Worm (Caenorhabditis elegans) whole organism, L4 larva: ENCODE results near the gene F10E9.12.

Source experiments
- F10B5.3 ChIP-seq: sonication (generic microtip); optimal IDR thresholded peaks from 2 replicates; lab custom pipeline; 2016; ENCODE audit warnings: mild to moderate bottlenecking, missing genetic modification characterization, missing compliant biosample characterization
- F26F4.8 ChIP-seq: fragments of 200-800 bp; sonication (Bioruptor generic); conservative IDR thresholded peaks from 2 replicates; pipeline ENCODE4 v1.3.6; 2022; ENCODE audit warnings: missing genetic modification characterization, missing compliant biosample characterization
- F37D6.2 ChIP-seq: sonication (generic microtip); optimal IDR thresholded peaks from 2 replicates; lab custom pipeline; 2016; ENCODE audit warnings: mild to moderate bottlenecking, missing genetic modification characterization, missing compliant biosample characterization
- F44E2.7 ChIP-seq: fragments of 200-800 bp; sonication (Bioruptor generic); IDR thresholded peaks from 2 replicates; pipeline ENCODE4 v2.1.2; 2022; ENCODE audit warnings: missing genetic modification characterization, missing compliant biosample characterization
- F49E8.2 ChIP-seq: sonication (generic microtip); optimal IDR thresholded peaks from 2 replicates; lab custom pipeline; 2016; ENCODE audit warnings: missing compliant biosample characterization, mild to moderate bottlenecking, missing genetic modification characterization, borderline replicate concordance
- T20F7.1 ChIP-seq: fragments of 200-800 bp; sonication (Bioruptor generic); optimal IDR thresholded peaks from 2 replicates; lab custom pipeline; 2018; ENCODE audit warnings: mild to moderate bottlenecking, missing genetic modification characterization, missing compliant biosample characterization
- attf-4 ChIP-seq: sonication (generic microtip); optimal IDR thresholded peaks from 3 replicates; lab custom pipeline; 2017; ENCODE audit warnings: missing biosample characterization, missing genetic modification characterization
- ceh-62 ChIP-seq: sonication (generic microtip); optimal IDR thresholded peaks from 2 replicates; lab custom pipeline; 2017; ENCODE audit warnings: missing biosample characterization, missing genetic modification characterization
- cey-2 ChIP-seq: sonication (generic microtip); optimal IDR thresholded peaks from 3 replicates; lab custom pipeline; 2017; ENCODE audit warnings: missing genetic modification characterization, mild to moderate bottlenecking, missing compliant biosample characterization, antibody characterized with exemption, borderline replicate concordance; ENCODE audit not compliant: insufficient read depth
- daf-16 ChIP-seq, 3 experiments: sonication (generic microtip); optimal IDR thresholded peaks; 2 replicates each; lab custom pipeline; 2016 to 2017; ENCODE audit warnings: missing genetic modification characterization in 3 of 3, missing genetic modification reagents in 3 of 3, mild to moderate bottlenecking in 2 of 3, missing compliant biosample characterization in 2 of 3, missing biosample characterization in 1 of 3, moderate library complexity in 1 of 3
- daf-19 ChIP-seq: fragments of 200-800 bp; sonication (Bioruptor generic); conservative IDR thresholded peaks from 2 replicates; pipeline ENCODE4 v1.3.6; 2022; ENCODE audit warnings: missing genetic modification characterization, missing compliant biosample characterization
- dmd-6 ChIP-seq: fragments of 200-800 bp; sonication (Bioruptor generic); IDR thresholded peaks from 2 replicates; pipeline ENCODE4 v1.3.6; 2022; ENCODE audit warnings: missing genetic modification reagents, missing genetic modification characterization, missing compliant biosample characterization
- dmd-8 ChIP-seq: fragments of 200-800 bp; sonication (Bioruptor generic); IDR thresholded peaks from 2 replicates; pipeline ENCODE4 v1.3.6; 2022; ENCODE audit warnings: missing genetic modification characterization, missing compliant biosample characterization
- dve-1 ChIP-seq: sonication (generic microtip); optimal IDR thresholded peaks from 2 replicates; lab custom pipeline; 2017; ENCODE audit warnings: antibody characterized with exemption, mild to moderate bottlenecking, missing genetic modification characterization, missing compliant biosample characterization; ENCODE audit not compliant: insufficient read depth
- egl-43 ChIP-seq: fragments of 200-800 bp; sonication (Bioruptor generic); IDR thresholded peaks from 2 replicates; pipeline ENCODE4 v1.3.6; 2022; ENCODE audit warnings: missing genetic modification reagents, missing genetic modification characterization, missing compliant biosample characterization
- gei-8 ChIP-seq: fragments of 200-800 bp; sonication (Bioruptor generic); optimal IDR thresholded peaks from 2 replicates; lab custom pipeline; 2018; ENCODE audit warnings: mild to moderate bottlenecking, missing genetic modification characterization, missing compliant biosample characterization
- hif-1 ChIP-seq, 2 experiments: sonication (generic microtip); optimal IDR thresholded peaks; 2 replicates each; lab custom pipeline; 2016 to 2017; ENCODE audit warnings: missing compliant biosample characterization in 2 of 2, missing genetic modification characterization in 2 of 2, missing genetic modification reagents in 2 of 2, missing genotype in 2 of 2, mild to moderate bottlenecking in 1 of 2
- jun-1 ChIP-seq: fragments of 150-350 bp; optimal IDR thresholded peaks from 2 replicates; lab custom pipeline; 2014; ENCODE audit warnings: missing biosample characterization, missing genetic modification reagents, missing genetic modification characterization
- lin-15B ChIP-seq: fragments of 150-350 bp; sonication (generic microtip); optimal IDR thresholded peaks from 3 replicates; lab custom pipeline; 2014; ENCODE audit warnings: missing biosample characterization, missing genetic modification characterization
- lin-29 ChIP-seq: fragments of 200-800 bp; sonication (Bioruptor generic); IDR thresholded peaks from 2 replicates; pipeline ENCODE4 v1.3.6; 2022; ENCODE audit warnings: missing genetic modification reagents, missing genetic modification characterization, missing compliant biosample characterization
- lin-38 ChIP-seq: fragments of 200-800 bp; sonication (Bioruptor generic); IDR thresholded peaks from 2 replicates; pipeline ENCODE4 v1.3.6; 2022; ENCODE audit warnings: missing genetic modification reagents, missing genetic modification characterization, missing compliant biosample characterization
- lin-39 ChIP-seq: fragments of 150-350 bp; optimal IDR thresholded peaks from 2 replicates; lab custom pipeline; 2014; ENCODE audit warnings: missing biosample characterization, missing genetic modification reagents, missing genetic modification characterization
- lsy-2 ChIP-seq, 2 experiments: fragments of 150-350 bp in 1 of 2; sonication (generic microtip) in 1 of 2; optimal IDR thresholded peaks; 2 replicates each; lab custom pipeline; 2014 to 2017; ENCODE audit warnings: missing biosample characterization in 2 of 2, missing genetic modification characterization in 2 of 2
- madf-5 ChIP-seq, 2 experiments: fragments of 200-800 bp; sonication (Bioruptor generic); IDR thresholded peaks; 2 replicates each; pipeline ENCODE4 v1.3.6; 2022; ENCODE audit warnings: missing compliant biosample characterization in 2 of 2, missing genetic modification characterization in 2 of 2
- madf-9 ChIP-seq: fragments of 200-800 bp; sonication (Bioruptor generic); conservative IDR thresholded peaks from 2 replicates; pipeline ENCODE4 v1.3.6; 2022; ENCODE audit warnings: missing genetic modification reagents, missing genetic modification characterization, missing compliant biosample characterization
- mdl-1 ChIP-seq, 2 experiments: fragments of 150-350 bp in 1 of 2; sonication (generic microtip) in 1 of 2; optimal IDR thresholded peaks; 2 replicates each; lab custom pipeline; 2014 to 2017; ENCODE audit warnings: missing biosample characterization in 2 of 2, missing genetic modification characterization in 2 of 2
- mep-1 ChIP-seq: fragments of 150-350 bp; sonication (generic microtip); optimal IDR thresholded peaks from 3 replicates; lab custom pipeline; 2014; ENCODE audit warnings: missing biosample characterization, missing genetic modification characterization
- mes-2 ChIP-seq: sonication (generic microtip); optimal IDR thresholded peaks from 2 replicates; lab custom pipeline; 2016; ENCODE audit warnings: missing genotype, mild to moderate bottlenecking, missing genetic modification characterization, missing compliant biosample characterization; ENCODE audit not compliant: poor library complexity, severe bottlenecking
- mxl-3 ChIP-seq: fragments of 200-800 bp; sonication (Bioruptor generic); optimal IDR thresholded peaks from 2 replicates; lab custom pipeline; 2018; ENCODE audit warnings: mild to moderate bottlenecking, missing genetic modification characterization, missing compliant biosample characterization
- nhr-102 ChIP-seq: sonication (generic microtip); optimal IDR thresholded peaks from 2 replicates; lab custom pipeline; 2016; ENCODE audit warnings: mild to moderate bottlenecking, missing genetic modification characterization, moderate library complexity, missing compliant biosample characterization
- nhr-11 ChIP-seq: fragments of 150-350 bp; optimal IDR thresholded peaks from 2 replicates; lab custom pipeline; 2014; ENCODE audit warnings: missing biosample characterization, missing genetic modification characterization
- nhr-111 ChIP-seq: fragments of 200-800 bp; sonication (Bioruptor generic); optimal IDR thresholded peaks from 2 replicates; lab custom pipeline; 2018; ENCODE audit warnings: mild to moderate bottlenecking, missing genetic modification characterization, missing compliant biosample characterization
- nhr-28 ChIP-seq: fragments of 150-350 bp; optimal IDR thresholded peaks from 2 replicates; lab custom pipeline; 2014; ENCODE audit warnings: missing biosample characterization, missing genetic modification characterization
- nhr-41 ChIP-seq: fragments of 200-800 bp; sonication (Bioruptor generic); IDR thresholded peaks from 2 replicates; pipeline ENCODE4 v1.3.6; 2022; ENCODE audit warnings: missing genetic modification reagents, missing genetic modification characterization, missing compliant biosample characterization
- nhr-42 ChIP-seq: fragments of 200-800 bp; sonication (Bioruptor generic); IDR thresholded peaks from 2 replicates; pipeline ENCODE4 v1.3.6; 2022; ENCODE audit warnings: missing genetic modification characterization, missing compliant biosample characterization
- nhr-48 ChIP-seq: sonication (generic microtip); optimal IDR thresholded peaks from 2 replicates; lab custom pipeline; 2016; ENCODE audit warnings: mild to moderate bottlenecking, missing genetic modification characterization, missing compliant biosample characterization
- nhr-76 ChIP-seq: fragments of 150-350 bp; optimal IDR thresholded peaks from 2 replicates; lab custom pipeline; 2014; ENCODE audit warnings: missing biosample characterization, missing genetic modification characterization
- pha-4 ChIP-seq, 2 experiments: fragments of 150-350 bp in 1 of 2; fragments of 200-800 bp in 1 of 2; sonication (Bioruptor generic) in 1 of 2; IDR thresholded peaks in 1 of 2; optimal IDR thresholded peaks in 1 of 2; 2 replicates each; pipeline versions ENCODE4 v1.3.6 to Lab custom; 2014 to 2022; ENCODE audit warnings: missing genetic modification characterization in 2 of 2, missing genetic modification reagents in 2 of 2, missing biosample characterization in 1 of 2, missing compliant biosample characterization in 1 of 2
- snpc-1.2 ChIP-seq: fragments of 200-800 bp; sonication (Bioruptor generic); IDR thresholded peaks from 2 replicates; pipeline ENCODE4 v1.3.6; 2022; ENCODE audit warnings: missing genetic modification reagents, missing genetic modification characterization, missing compliant biosample characterization
- spr-1 ChIP-seq: sonication (generic microtip); optimal IDR thresholded peaks from 2 replicates; lab custom pipeline; 2016; ENCODE audit warnings: mild to moderate bottlenecking, missing genetic modification characterization, missing compliant biosample characterization
- tag-97 ChIP-seq: fragments of 200-800 bp; sonication (Bioruptor generic); IDR thresholded peaks from 2 replicates; pipeline ENCODE4 v1.3.6; 2022; ENCODE audit warnings: missing genetic modification characterization, missing compliant biosample characterization
- zag-1 ChIP-seq: fragments of 150-350 bp; optimal IDR thresholded peaks from 2 replicates; lab custom pipeline; 2014; ENCODE audit warnings: missing biosample characterization, missing genetic modification characterization
- zip-2 ChIP-seq: fragments of 150-350 bp; optimal IDR thresholded peaks from 2 replicates; lab custom pipeline; 2014; ENCODE audit warnings: missing biosample characterization, missing genetic modification characterization
- ztf-11 ChIP-seq: fragments of 150-350 bp; optimal IDR thresholded peaks from 2 replicates; lab custom pipeline; 2014; ENCODE audit warnings: missing biosample characterization, missing genetic modification characterization

F10E9.12 gene

ce11 chrIII:8310239-8311057 lies 13.9 kb upstream of the F10E9.12 start, which contains the start of gene F10E9.3 (continued):
- TF ChIP-seq nhr-11 (no peak), daf-19 (GFP tag; lab: Robert Waterston, UW) (no peak), hif-1 (tag; optimal IDR thresholded peaks at IDR 0.05; lab: Kevin White, UChicago) (no peak), T20F7.1 (peak; percentile 13), lin-38 (GFP tag; lab: Robert Waterston, UW) (no peak), nhr-48 (tag; lab: Kevin White, UChicago) (no peak), nhr-76 (tag; lab: Kevin White, UChicago) (no peak), zip-2 (no peak), dmd-8 (no peak), daf-16 (GFP tag; optimal IDR thresholded peaks at IDR 0.05; lab: Kevin White, UChicago) (no peak), daf-16 (tag; optimal IDR thresholded peaks at IDR 0.05; lab: Kevin White, UChicago) (peak; percentile 12), attf-4 (tag; lab: Kevin White, UChicago) (no peak), lin-39 (tag; lab: Kevin White, UChicago) (no peak), ztf-11 (tag; lab: Kevin White, UChicago) (no peak), lsy-2 (tag; optimal IDR thresholded peaks at IDR 0.05; lab: Kevin White, UChicago) (peak in 1 of 2 experiments; percentile 96), mes-2 (tag; lab: Kevin White, UChicago) (peak; percentile 72), nhr-28 (tag; lab: Kevin White, UChicago) (no peak), madf-5 (GFP tag; IDR thresholded peaks at IDR 0.05; lab: Robert Waterston, UW) (no peak), dve-1 (tag; lab: Kevin White, UChicago) (no peak), madf-9 (no peak), pha-4 (GFP tag; IDR thresholded peaks at IDR 0.05; lab: Robert Waterston, UW) (no peak), pha-4 (tag; optimal IDR thresholded peaks at IDR 0.05; lab: Kevin White, UChicago) (no peak), F44E2.7 (GFP tag; lab: Robert Waterston, UW) (no peak), F49E8.2 (tag; lab: Kevin White, UChicago) (no peak), egl-43 (GFP tag; lab: Robert Waterston, UW) (no peak), spr-1 (tag; lab: Kevin White, UChicago) (no peak), jun-1 (no peak)

DNA sequence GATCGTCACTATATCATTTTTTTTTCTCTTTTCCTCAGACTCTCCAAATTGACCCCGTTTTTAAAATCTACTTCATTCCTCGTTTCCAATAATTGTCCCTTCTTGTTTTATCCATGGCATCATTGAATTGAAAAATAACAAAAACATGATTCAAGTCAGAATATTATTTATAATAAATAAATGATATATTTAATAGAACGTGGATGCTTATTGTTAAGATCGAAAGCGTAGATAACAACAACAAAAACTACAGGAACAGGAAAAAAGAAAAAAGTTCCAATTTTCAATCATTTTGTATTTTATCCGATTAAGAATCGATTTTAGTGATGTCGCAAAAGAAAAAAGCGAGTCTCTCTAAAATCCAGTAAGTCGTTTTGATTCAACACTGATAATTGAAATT lies 11.9 kb upstream of the F10E9.12 start, which contains the start of gene F10E9.2:
Gene F10E9.2, plus strand, starts transcription at position 301 of the 400 bp plus-strand sequence.
- TF ChIP-seq F37D6.2 (tag; lab: Kevin White, UChicago), result no peak
- peak; percentile 2 for TF ChIP-seq mep-1 (tag; lab: Kevin White, UChicago)
- TF ChIP-seq tag-97, result no peak

DNA sequence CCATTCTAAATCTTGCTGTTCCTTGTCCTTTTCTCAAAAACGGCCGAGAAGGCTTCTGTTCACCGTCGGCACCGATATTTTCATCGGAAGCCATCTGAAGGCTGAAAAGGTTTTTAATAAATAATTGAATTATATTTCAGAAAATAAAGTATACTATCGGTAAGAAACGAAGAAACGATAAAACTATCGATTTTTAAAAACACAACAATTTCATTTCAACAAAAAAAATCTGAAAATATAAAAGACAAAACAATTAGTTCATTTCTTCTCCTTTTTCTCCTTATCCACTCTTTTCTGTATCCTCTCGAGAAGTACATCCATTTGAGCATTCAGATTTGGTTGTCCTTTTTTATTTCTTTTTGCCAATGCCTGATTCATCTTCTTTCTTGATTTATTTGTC lies 5.9 kb upstream of the F10E9.12 start, which contains the start of gene sas-4:
Gene sas-4, minus strand, starts transcription at position 101 of the 400 bp plus-strand sequence.
- TF ChIP-seq gei-8 (GFP tag; lab: Kevin White, UChicago) (no peak), mxl-3 (GFP tag; lab: Kevin White, UChicago) (no peak), zag-1 (tag; lab: Kevin White, UChicago) (no peak), nhr-102 (no peak)

- TF ChIP-seq dmd-6 (GFP tag; lab: Robert Waterston, UW), result peak; percentile 68; the same call in 1 of the 2 replicates
- TF ChIP-seq F26F4.8 (GFP tag; lab: Robert Waterston, UW), result no peak
- TF ChIP-seq madf-9, result peak; percentile 51; the same call in 1 of the 2 replicates
- TF ChIP-seq F10B5.3 (tag; lab: Kevin White, UChicago), result no peak
- no peak for TF ChIP-seq lin-15B (tag; lab: Kevin White, UChicago)
- TF ChIP-seq nhr-42, result no peak
- peak; percentile 22 for TF ChIP-seq F49E8.2 (tag; lab: Kevin White, UChicago)
- TF ChIP-seq snpc-1.2 (GFP tag; lab: Robert Waterston, UW), result 0 out of 2 replicates have a peak, but pooled peaks have one; percentile 53
- TF ChIP-seq nhr-111, result no peak
- no peak for TF ChIP-seq mdl-1 (tag; optimal IDR thresholded peaks at IDR 0.05; lab: Kevin White, UChicago)
- TF ChIP-seq nhr-41, result no peak
- no peak for TF ChIP-seq lin-29 (GFP tag; lab: Robert Waterston, UW)
- TF ChIP-seq ceh-62 (tag; lab: Kevin White, UChicago), result no peak
- no peak for TF ChIP-seq cey-2 (tag; lab: Kevin White, UChicago)
Observed at ce11 chrIII:8319100-8319499, 5.2 kb upstream of the F10E9.12 start, which contains the start of gene F10E9.11. Gene F10E9.11, minus strand, starts transcription at chrIII:8319260.
